Worm (Caenorhabditis elegans) whole organism, L1 larva: ENCODE data around the gene fli-1.

Source experiments
- Y116A8C.19 ChIP-seq: sonication (generic microtip); optimal IDR thresholded peaks from 2 replicates; lab custom pipeline; 2016; ENCODE audit warnings: missing compliant biosample characterization, missing genetic modification characterization, borderline replicate concordance
- aha-1 ChIP-seq: fragments of 150-350 bp; optimal IDR thresholded peaks from 2 replicates; lab custom pipeline; 2014; ENCODE audit warnings: missing biosample characterization, missing genetic modification characterization
- alr-1 ChIP-seq: fragments of 200-800 bp; sonication (Bioruptor generic); optimal IDR thresholded peaks from 2 replicates; lab custom pipeline; 2018; ENCODE audit warnings: borderline replicate concordance, mild to moderate bottlenecking, missing genetic modification characterization, missing compliant biosample characterization
- aly-2 ChIP-seq: fragments of 150-350 bp; optimal IDR thresholded peaks from 2 replicates; lab custom pipeline; 2014; ENCODE audit warnings: missing biosample characterization, missing genetic modification characterization
- ama-1 ChIP-seq: fragments of 150-350 bp; optimal IDR thresholded peaks from 2 replicates; lab custom pipeline; 2014
- ceh-8 ChIP-seq: fragments of 200-800 bp; sonication (Bioruptor generic); optimal IDR thresholded peaks from 2 replicates; lab custom pipeline; 2018; ENCODE audit warnings: mild to moderate bottlenecking, missing genetic modification characterization, moderate library complexity, missing compliant biosample characterization
- ceh-82 ChIP-seq, 3 experiments: fragments of 150-350 bp in 1 of 3; sonication (generic microtip) in 2 of 3; optimal IDR thresholded peaks; 2 replicates each; lab custom pipeline; 2014 to 2017; ENCODE audit warnings: missing biosample characterization in 3 of 3, missing genetic modification characterization in 3 of 3
- ceh-88 ChIP-seq: fragments of 200-800 bp; sonication (Bioruptor generic); IDR thresholded peaks from 2 replicates; pipeline ENCODE4 v1.3.6; 2022; ENCODE audit warnings: missing genetic modification characterization, missing compliant biosample characterization
- ces-1 ChIP-seq: fragments of 150-350 bp; optimal IDR thresholded peaks from 2 replicates; lab custom pipeline; 2014; ENCODE audit warnings: missing biosample characterization, missing genetic modification reagents, missing genetic modification characterization
- dpl-1 ChIP-seq, 3 experiments: fragments of 150-350 bp in 2 of 3; sonication (generic microtip) in 1 of 3; optimal IDR thresholded peaks; 2 replicates each; lab custom pipeline; 2014 to 2017; ENCODE audit warnings: missing biosample characterization in 3 of 3, missing genetic modification characterization in 3 of 3, missing genetic modification reagents in 3 of 3
- dsc-1 ChIP-seq: sonication (generic microtip); optimal IDR thresholded peaks from 2 replicates; lab custom pipeline; 2016; ENCODE audit warnings: mild to moderate bottlenecking, missing genetic modification characterization, missing compliant biosample characterization
- efl-1 ChIP-seq, 4 experiments: fragments of 150-350 bp; optimal IDR thresholded peaks in 3 of 4; peaks in 1 of 4; 1 replicate in 1 of 4; 2 replicates in 3 of 4; lab custom pipeline; 2014; ENCODE audit warnings: missing biosample characterization in 2 of 4, missing genetic modification characterization in 2 of 4, missing genetic modification reagents in 2 of 4
- efl-3 ChIP-seq: fragments of 200-800 bp; sonication (Bioruptor generic); optimal IDR thresholded peaks from 2 replicates; lab custom pipeline; 2018; ENCODE audit warnings: mild to moderate bottlenecking, missing genetic modification characterization, missing compliant biosample characterization
- elt-2 ChIP-seq: sonication (generic microtip); optimal IDR thresholded peaks from 2 replicates; lab custom pipeline; 2016; ENCODE audit warnings: missing genetic modification characterization, mild to moderate bottlenecking, inconsistent platforms, missing compliant biosample characterization, missing genetic modification reagents
- elt-3 ChIP-seq, 6 experiments: fragments of 150-350 bp in 1 of 6; sonication (generic microtip); optimal IDR thresholded peaks; 2 replicates each; lab custom pipeline; 2017 to 2018; ENCODE audit warnings: missing biosample characterization in 6 of 6, missing genetic modification characterization in 6 of 6, inconsistent platforms in 1 of 6
- fkh-4 ChIP-seq: sonication (generic microtip); optimal IDR thresholded peaks from 2 replicates; lab custom pipeline; 2016; ENCODE audit warnings: missing compliant biosample characterization, missing genetic modification characterization, borderline replicate concordance
- fkh-8 ChIP-seq: sonication (generic microtip); optimal IDR thresholded peaks from 2 replicates; lab custom pipeline; 2016; ENCODE audit warnings: mild to moderate bottlenecking, missing genetic modification characterization, missing compliant biosample characterization
- hlh-17 ChIP-seq: fragments of 200-800 bp; sonication (Bioruptor generic); optimal IDR thresholded peaks from 2 replicates; lab custom pipeline; 2018; ENCODE audit warnings: missing genetic modification characterization, mild to moderate bottlenecking, missing compliant biosample characterization, moderate library complexity, borderline replicate concordance
- irx-1 ChIP-seq: sonication (generic microtip); optimal IDR thresholded peaks from 2 replicates; lab custom pipeline; 2016; ENCODE audit warnings: missing genetic modification characterization, missing compliant biosample characterization
- lin-14 ChIP-seq: fragments of 200-800 bp; sonication (Bioruptor generic); optimal IDR thresholded peaks from 2 replicates; lab custom pipeline; 2018; ENCODE audit warnings: mild to moderate bottlenecking, missing genetic modification characterization, moderate library complexity, missing compliant biosample characterization
- lin-15B ChIP-seq: fragments of 150-350 bp; sonication (generic microtip); optimal IDR thresholded peaks from 3 replicates; lab custom pipeline; 2014; ENCODE audit warnings: missing biosample characterization, missing genetic modification characterization
- lin-35 ChIP-seq, 2 experiments: fragments of 150-350 bp; optimal IDR thresholded peaks; 2 replicates each; lab custom pipeline; 2014; ENCODE audit warnings: missing biosample characterization in 2 of 2, missing genetic modification characterization in 2 of 2, missing genetic modification reagents in 2 of 2
- lin-39 ChIP-seq: fragments of 150-350 bp; optimal IDR thresholded peaks from 2 replicates; lab custom pipeline; 2014; ENCODE audit warnings: missing biosample characterization, missing genetic modification reagents, missing genetic modification characterization
- lsy-2 ChIP-seq, 2 experiments: fragments of 150-350 bp; optimal IDR thresholded peaks; 2 replicates each; lab custom pipeline; 2014; ENCODE audit warnings: missing biosample characterization in 2 of 2, missing genetic modification characterization in 2 of 2
- mep-1 ChIP-seq: fragments of 150-350 bp; optimal IDR thresholded peaks from 2 replicates; lab custom pipeline; 2014; ENCODE audit warnings: missing biosample characterization, missing genetic modification characterization
- nhr-11 ChIP-seq: fragments of 150-350 bp; optimal IDR thresholded peaks from 2 replicates; lab custom pipeline; 2014; ENCODE audit warnings: missing biosample characterization, missing genetic modification characterization
- nhr-19 ChIP-seq: fragments of 200-800 bp; sonication (Bioruptor generic); conservative IDR thresholded peaks from 2 replicates; pipeline ENCODE4 v1.3.6; 2022; ENCODE audit warnings: missing genetic modification characterization, missing compliant biosample characterization
- nhr-20 ChIP-seq: sonication (generic microtip); optimal IDR thresholded peaks from 2 replicates; lab custom pipeline; 2016; ENCODE audit warnings: mild to moderate bottlenecking, missing genetic modification characterization, missing compliant biosample characterization
- nhr-237 ChIP-seq: fragments of 150-350 bp; optimal IDR thresholded peaks from 2 replicates; lab custom pipeline; 2014; ENCODE audit warnings: missing biosample characterization, missing genetic modification characterization
- nhr-28 ChIP-seq: fragments of 150-350 bp; optimal IDR thresholded peaks from 2 replicates; lab custom pipeline; 2014; ENCODE audit warnings: missing biosample characterization, missing genetic modification characterization
- nhr-47 ChIP-seq: sonication (generic microtip); optimal IDR thresholded peaks from 2 replicates; lab custom pipeline; 2016; ENCODE audit warnings: mild to moderate bottlenecking, missing genetic modification characterization, moderate library complexity, missing compliant biosample characterization
- nhr-71 ChIP-seq: sonication (generic microtip); optimal IDR thresholded peaks from 2 replicates; lab custom pipeline; 2016; ENCODE audit warnings: mild to moderate bottlenecking, missing genetic modification characterization, moderate library complexity, missing compliant biosample characterization
- nhr-76 ChIP-seq: sonication (generic microtip); optimal IDR thresholded peaks from 2 replicates; lab custom pipeline; 2017; ENCODE audit warnings: missing biosample characterization, missing genetic modification characterization
- nhr-77 ChIP-seq: fragments of 150-350 bp; optimal IDR thresholded peaks from 2 replicates; lab custom pipeline; 2014; ENCODE audit warnings: missing biosample characterization, missing genetic modification characterization
- nhr-90 ChIP-seq: sonication (generic microtip); optimal IDR thresholded peaks from 2 replicates; lab custom pipeline; 2016; ENCODE audit warnings: mild to moderate bottlenecking, missing genetic modification characterization, missing compliant biosample characterization; ENCODE audit not compliant: poor library complexity
- pqm-1 ChIP-seq: sonication (generic microtip); optimal IDR thresholded peaks from 3 replicates; lab custom pipeline; 2017; ENCODE audit warnings: missing biosample characterization, missing genetic modification characterization
- rnt-1 ChIP-seq: sonication (generic microtip); optimal IDR thresholded peaks from 2 replicates; lab custom pipeline; 2016; ENCODE audit warnings: mild to moderate bottlenecking, missing genetic modification characterization, moderate library complexity, missing compliant biosample characterization
- skn-1 ChIP-seq: fragments of 150-350 bp; optimal IDR thresholded peaks from 2 replicates; lab custom pipeline; 2014; ENCODE audit warnings: missing biosample characterization, missing genetic modification characterization
- snpc-4 ChIP-seq: fragments of 150-350 bp; optimal IDR thresholded peaks from 2 replicates; lab custom pipeline; 2014; ENCODE audit warnings: missing biosample characterization, missing genetic modification characterization
- snu-23 ChIP-seq: sonication (generic microtip); optimal IDR thresholded peaks from 2 replicates; lab custom pipeline; 2016; ENCODE audit warnings: missing genetic modification characterization, missing compliant biosample characterization
- sox-4 ChIP-seq: sonication (generic microtip); optimal IDR thresholded peaks from 2 replicates; lab custom pipeline; 2016; ENCODE audit warnings: missing genetic modification characterization, missing compliant biosample characterization
- sptf-1 ChIP-seq: fragments of 150-350 bp; optimal IDR thresholded peaks from 2 replicates; lab custom pipeline; 2014; ENCODE audit warnings: missing biosample characterization, missing genetic modification characterization
- sup-37 ChIP-seq: fragments of 200-800 bp; sonication (Bioruptor generic); optimal IDR thresholded peaks from 2 replicates; lab custom pipeline; 2018; ENCODE audit warnings: mild to moderate bottlenecking, missing genetic modification characterization, missing compliant biosample characterization
- tbx-2 ChIP-seq: sonication (generic microtip); optimal IDR thresholded peaks from 2 replicates; lab custom pipeline; 2016; ENCODE audit warnings: missing genetic modification characterization, missing compliant biosample characterization
- tlp-1 ChIP-seq: fragments of 150-350 bp; optimal IDR thresholded peaks from 2 replicates; lab custom pipeline; 2014; ENCODE audit warnings: missing biosample characterization, missing genetic modification characterization
- unc-130 ChIP-seq: fragments of 150-350 bp; optimal IDR thresholded peaks from 2 replicates; lab custom pipeline; 2017; ENCODE audit warnings: missing biosample characterization, missing genetic modification characterization, inconsistent platforms
- unc-98 ChIP-seq: fragments of 200-800 bp; sonication (Bioruptor generic); IDR thresholded peaks from 2 replicates; pipeline ENCODE4 v1.3.6; 2022; ENCODE audit warnings: missing genetic modification characterization, missing compliant biosample characterization
- vab-15 ChIP-seq: sonication (generic microtip); optimal IDR thresholded peaks from 2 replicates; lab custom pipeline; 2017; ENCODE audit warnings: missing genotype, mild to moderate bottlenecking, missing genetic modification characterization, missing compliant biosample characterization
- ztf-11 ChIP-seq, 2 experiments: sonication (generic microtip); optimal IDR thresholded peaks; 2 replicates each; lab custom pipeline; 2016 to 2017; ENCODE audit warnings: missing genetic modification characterization in 2 of 2, missing biosample characterization in 1 of 2, missing compliant biosample characterization in 1 of 2
- ztf-4 ChIP-seq: fragments of 150-350 bp; optimal IDR thresholded peaks from 2 replicates; lab custom pipeline; 2014; ENCODE audit warnings: missing biosample characterization, missing genetic modification characterization

The fli-1 gene

DNA sequence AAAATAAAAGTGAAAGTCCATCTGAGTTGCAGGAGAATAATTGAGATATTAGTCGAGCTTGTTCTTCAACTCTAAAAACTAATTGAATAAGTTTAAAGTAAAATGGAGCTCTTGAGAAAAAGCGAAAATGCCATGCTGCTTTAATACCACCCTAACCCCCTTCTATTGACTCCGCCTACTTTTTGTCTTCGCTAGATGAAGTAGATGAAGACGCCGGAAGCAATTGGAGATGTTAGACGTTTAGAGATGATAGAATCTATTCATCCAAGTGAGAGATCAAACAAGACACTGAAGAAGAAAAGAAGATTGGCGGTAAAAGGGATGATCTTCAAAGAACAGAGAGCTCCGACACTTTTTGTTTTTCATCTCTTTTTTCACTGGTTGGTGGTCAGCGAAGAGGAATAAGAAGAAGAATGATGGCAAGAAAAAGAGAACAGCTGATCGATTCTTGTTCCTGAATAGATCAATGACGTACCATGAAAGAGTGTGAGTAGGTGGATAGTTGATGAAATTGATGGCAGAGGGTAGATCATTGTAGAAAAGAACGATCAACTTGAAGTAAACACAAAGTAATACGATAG, 29.0 kb downstream of the fli-1 start (continued):
- peak; percentile 18 for TF ChIP-seq nhr-20
- peak; percentile 37 for TF ChIP-seq lin-14 (GFP tag; lab: Kevin White, UChicago)
- TF ChIP-seq vab-15 = no peak
- TF ChIP-seq sup-37 (GFP tag; lab: Kevin White, UChicago) = no peak
- no peak for TF ChIP-seq nhr-237 (tag; lab: Kevin White, UChicago)
- TF ChIP-seq nhr-47 = no peak
- TF ChIP-seq aly-2 (tag; lab: Kevin White, UChicago) = no peak
- TF ChIP-seq efl-1 (optimal IDR thresholded peaks at IDR 0.05; lab: Kevin White, UChicago) = no peak
- peak in 1 of 2 experiments; percentile 30 for TF ChIP-seq efl-1 (GFP tag; optimal IDR thresholded peaks at IDR 0.05 in 1 of 2; lab: Kevin White, UChicago)
- peak in 1 of 3 experiments; percentile 25 for TF ChIP-seq dpl-1 (GFP tag; optimal IDR thresholded peaks at IDR 0.05; lab: Kevin White, UChicago)
- no peak for TF ChIP-seq fkh-8
- TF ChIP-seq tlp-1 (tag; lab: Kevin White, UChicago) = no peak
- peak; percentile 2 for TF ChIP-seq unc-130 (tag; lab: Kevin White, UChicago)
- TF ChIP-seq sptf-1 = no peak
- TF ChIP-seq snpc-4 (tag; lab: Kevin White, UChicago) = no peak
- TF ChIP-seq nhr-71 (tag; lab: Kevin White, UChicago) = peak; percentile 45
- no peak for TF ChIP-seq tbx-2
- no peak for TF ChIP-seq aha-1 (tag; lab: Kevin White, UChicago)
- no peak for TF ChIP-seq nhr-28 (tag; lab: Kevin White, UChicago)
- no peak for TF ChIP-seq alr-1 (tag; lab: Kevin White, UChicago)
- no peak for TF ChIP-seq lsy-2 (tag; optimal IDR thresholded peaks at IDR 0.05; lab: Kevin White, UChicago)
- no peak for TF ChIP-seq pqm-1 (tag; lab: Kevin White, UChicago)
- TF ChIP-seq snu-23 (GFP tag; lab: Kevin White, UChicago) = peak; percentile 0
- no peak for TF ChIP-seq ces-1
- TF ChIP-seq dsc-1 (tag; lab: Kevin White, UChicago) = peak; percentile 58
- no peak for TF ChIP-seq ceh-8
- TF ChIP-seq ztf-11 (tag; optimal IDR thresholded peaks at IDR 0.05; lab: Kevin White, UChicago) = no peak
- no peak for TF ChIP-seq ceh-82 (tag; optimal IDR thresholded peaks at IDR 0.05; lab: Kevin White, UChicago)
- TF ChIP-seq hlh-17 = no peak
- no peak for TF ChIP-seq fkh-4 (tag; lab: Kevin White, UChicago)
- no peak for TF ChIP-seq nhr-76 (tag; lab: Kevin White, UChicago)
- TF ChIP-seq efl-3 (GFP tag; lab: Kevin White, UChicago) = no peak
- TF ChIP-seq mep-1 = peak; percentile 6
- TF ChIP-seq skn-1 = no peak
- no peak for TF ChIP-seq Y116A8C.19 (tag; lab: Kevin White, UChicago)
- TF ChIP-seq unc-98 (GFP tag; lab: Robert Waterston, UW) = no peak
- TF ChIP-seq nhr-11 (tag; lab: Kevin White, UChicago) = no peak
- TF ChIP-seq irx-1 (tag; lab: Kevin White, UChicago) = no peak

DNA sequence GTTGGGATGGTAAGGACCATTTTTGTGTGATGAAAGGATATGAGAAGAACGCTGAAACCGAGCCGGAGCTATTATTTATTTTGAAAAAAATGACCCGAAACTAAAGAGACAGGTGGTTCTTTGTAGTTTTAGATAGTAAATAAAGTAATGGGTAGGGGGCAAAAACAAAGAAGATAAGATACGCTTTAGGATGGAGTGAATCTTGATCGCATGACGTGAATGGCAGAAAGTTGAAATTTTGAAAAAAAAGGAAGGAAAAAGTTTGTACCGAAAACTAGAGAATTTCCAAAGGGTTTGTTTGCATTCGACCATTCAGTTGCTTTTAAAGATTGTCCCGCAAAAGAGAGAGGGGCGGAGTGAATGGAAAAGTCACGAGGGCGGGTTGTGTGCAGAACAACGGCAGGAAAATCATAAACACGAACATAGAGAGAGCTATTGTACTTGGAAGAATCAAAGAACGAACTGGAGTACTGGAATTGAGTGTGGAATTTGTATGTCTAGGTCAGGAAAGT, 29.6 kb downstream of the fli-1 start, which contains the start of gene F22B7.9:
F22B7.9 (minus strand) TSS at position 51 of the 512 bp plus-strand sequence.
- TF ChIP-seq lin-15B (tag; lab: Kevin White, UChicago) (no peak), rnt-1 (tag; lab: Kevin White, UChicago) (peak; percentile 11), dpl-1 (GFP tag; optimal IDR thresholded peaks at IDR 0.05; lab: Kevin White, UChicago) (peak in 1 of 3 experiments; percentile 9), efl-1 (optimal IDR thresholded peaks at IDR 0.05; lab: Kevin White, UChicago) (no peak), efl-1 (GFP tag; optimal IDR thresholded peaks at IDR 0.05 in 1 of 2; lab: Kevin White, UChicago) (peak in 1 of 2 experiments; percentile 16), elt-2 (tag; lab: Kevin White, UChicago) (peak; percentile 54), lin-35 (GFP tag; optimal IDR thresholded peaks at IDR 0.05; lab: Kevin White, UChicago) (peak in 1 of 2 experiments; percentile 34), tbx-2 (peak; percentile 23), nhr-19 (peak; percentile 42), sox-4 (tag; lab: Kevin White, UChicago) (no peak), ama-1 (peak; percentile 83), ceh-88 (GFP tag; lab: Robert Waterston, UW) (0 out of 2 replicates have a peak, but pooled peaks have one; percentile 12), skn-1 (peak; percentile 0), nhr-77 (peak; percentile 4), lin-39 (tag; lab: Kevin White, UChicago) (no peak), nhr-20 (peak; percentile 71), nhr-71 (tag; lab: Kevin White, UChicago) (peak; percentile 54), lsy-2 (tag; optimal IDR thresholded peaks at IDR 0.05; lab: Kevin White, UChicago) (peak in 1 of 2 experiments; percentile 18), snu-23 (GFP tag; lab: Kevin White, UChicago) (peak; percentile 35), ztf-4 (tag; lab: Kevin White, UChicago) (no peak), nhr-90 (peak; percentile 20), mep-1 (no peak), elt-3 (tag; optimal IDR thresholded peaks at IDR 0.05; lab: Kevin White, UChicago) (peak in 2 of 6 experiments; percentile 38 to 51)
